Worm (Caenorhabditis elegans) whole organism, L3 larva: ENCODE data around the gene sup-37.

Experiments used
- ZK546.5 ChIP-seq: sonication (generic microtip); optimal IDR thresholded peaks from 2 replicates; lab custom pipeline; 2017; ENCODE audit warnings: missing biosample characterization, missing genetic modification characterization
- aly-2 ChIP-seq: fragments of 150-350 bp; optimal IDR thresholded peaks from 2 replicates; lab custom pipeline; 2014; ENCODE audit warnings: missing biosample characterization, missing genetic modification characterization
- ama-1 ChIP-seq: fragments of 150-350 bp; optimal IDR thresholded peaks from 2 replicates; lab custom pipeline; 2018
- ceh-28 ChIP-seq: fragments of 150-350 bp; optimal IDR thresholded peaks from 2 replicates; lab custom pipeline; 2014; ENCODE audit warnings: missing biosample characterization, missing genetic modification reagents, missing genetic modification characterization
- ceh-9 ChIP-seq: sonication (generic microtip); optimal IDR thresholded peaks from 2 replicates; lab custom pipeline; 2018; ENCODE audit warnings: missing biosample characterization, missing genetic modification characterization
- daf-12 ChIP-seq: fragments of 150-350 bp; optimal IDR thresholded peaks from 2 replicates; lab custom pipeline; 2014; ENCODE audit warnings: missing biosample characterization, missing genetic modification reagents, missing genetic modification characterization
- elt-2 ChIP-seq: sonication (generic microtip); optimal IDR thresholded peaks from 2 replicates; lab custom pipeline; 2016; ENCODE audit warnings: missing genetic modification reagents, mild to moderate bottlenecking, missing genetic modification characterization, missing compliant biosample characterization
- eor-1 ChIP-seq, 2 experiments: fragments of 150-350 bp; optimal IDR thresholded peaks; 2 replicates each; lab custom pipeline; 2014 to 2018; ENCODE audit warnings: missing biosample characterization in 2 of 2, missing genetic modification characterization in 2 of 2
- fkh-2 ChIP-seq: fragments of 150-350 bp; optimal IDR thresholded peaks from 2 replicates; lab custom pipeline; 2014; ENCODE audit warnings: missing biosample characterization, missing genetic modification reagents, missing genetic modification characterization
- hmg-11 ChIP-seq: sonication (generic microtip); optimal IDR thresholded peaks from 2 replicates; lab custom pipeline; 2016; ENCODE audit warnings: missing genetic modification characterization, missing compliant biosample characterization
- jun-1 ChIP-seq: fragments of 150-350 bp; optimal IDR thresholded peaks from 2 replicates; lab custom pipeline; 2014; ENCODE audit warnings: missing biosample characterization, missing genetic modification reagents, missing genetic modification characterization
- lin-15B ChIP-seq: fragments of 150-350 bp; optimal IDR thresholded peaks from 2 replicates; lab custom pipeline; 2014; ENCODE audit warnings: missing biosample characterization, missing genetic modification characterization
- lin-39 ChIP-seq: fragments of 150-350 bp; optimal IDR thresholded peaks from 2 replicates; lab custom pipeline; 2018; ENCODE audit warnings: missing biosample characterization, missing genetic modification reagents, missing genetic modification characterization
- lsy-12 ChIP-seq: sonication (generic microtip); optimal IDR thresholded peaks from 2 replicates; lab custom pipeline; 2016; ENCODE audit warnings: mild to moderate bottlenecking, missing genetic modification characterization, missing compliant biosample characterization
- mml-1 ChIP-seq: fragments of 150-350 bp; sonication (generic microtip); optimal IDR thresholded peaks from 3 replicates; lab custom pipeline; 2014; ENCODE audit warnings: missing biosample characterization, missing genetic modification characterization
- nfya-1 ChIP-seq: sonication (generic microtip); optimal IDR thresholded peaks from 2 replicates; lab custom pipeline; 2017; ENCODE audit warnings: missing genetic modification characterization, mild to moderate bottlenecking, missing compliant biosample characterization, antibody characterized with exemption, moderate library complexity; ENCODE audit not compliant: insufficient read depth
- nhr-28 ChIP-seq: fragments of 150-350 bp; optimal IDR thresholded peaks from 2 replicates; lab custom pipeline; 2014; ENCODE audit warnings: missing biosample characterization, missing genetic modification characterization
- nhr-43 ChIP-seq: sonication (generic microtip); optimal IDR thresholded peaks from 2 replicates; lab custom pipeline; 2016; ENCODE audit warnings: mild to moderate bottlenecking, missing genetic modification characterization, missing compliant biosample characterization; ENCODE audit not compliant: poor library complexity, severe bottlenecking
- nhr-76 ChIP-seq: fragments of 150-350 bp; sonication (generic microtip); optimal IDR thresholded peaks from 5 replicates; lab custom pipeline; 2014; ENCODE audit warnings: missing biosample characterization, missing genetic modification characterization
- nhr-77 ChIP-seq: fragments of 150-350 bp; optimal IDR thresholded peaks from 2 replicates; lab custom pipeline; 2014; ENCODE audit warnings: missing biosample characterization, missing genetic modification characterization
- pha-4 ChIP-seq: fragments of 150-350 bp; optimal IDR thresholded peaks from 2 replicates; lab custom pipeline; 2014; ENCODE audit warnings: missing biosample characterization, missing genetic modification reagents, missing genetic modification characterization
- pqm-1 ChIP-seq: fragments of 150-350 bp; optimal IDR thresholded peaks from 2 replicates; lab custom pipeline; 2017; ENCODE audit warnings: missing biosample characterization, missing genetic modification characterization, inconsistent platforms
- sea-2 ChIP-seq: fragments of 150-350 bp; sonication (generic microtip); optimal IDR thresholded peaks from 4 replicates; lab custom pipeline; 2014; ENCODE audit warnings: missing biosample characterization, missing genetic modification reagents, missing genetic modification characterization
- skn-1 ChIP-seq: fragments of 150-350 bp; optimal IDR thresholded peaks from 2 replicates; lab custom pipeline; 2014; ENCODE audit warnings: missing biosample characterization, missing genetic modification characterization
- snpc-4 ChIP-seq: fragments of 150-350 bp; optimal IDR thresholded peaks from 2 replicates; lab custom pipeline; 2014; ENCODE audit warnings: missing biosample characterization, missing genetic modification characterization
- tbx-2 ChIP-seq: sonication (generic microtip); optimal IDR thresholded peaks from 2 replicates; lab custom pipeline; 2016; ENCODE audit warnings: mild to moderate bottlenecking, missing genetic modification characterization, missing compliant biosample characterization
- unc-62 ChIP-seq: fragments of 150-350 bp; sonication (generic microtip); optimal IDR thresholded peaks from 4 replicates; lab custom pipeline; 2014; ENCODE audit warnings: missing biosample characterization, missing genetic modification reagents, missing genetic modification characterization
- zag-1 ChIP-seq: fragments of 150-350 bp; optimal IDR thresholded peaks from 2 replicates; lab custom pipeline; 2014; ENCODE audit warnings: missing biosample characterization, missing genetic modification characterization
- ztf-11 ChIP-seq: fragments of 150-350 bp; optimal IDR thresholded peaks from 2 replicates; lab custom pipeline; 2014; ENCODE audit warnings: missing biosample characterization, missing genetic modification characterization
- ztf-4 ChIP-seq: fragments of 150-350 bp; optimal IDR thresholded peaks from 2 replicates; lab custom pipeline; 2014; ENCODE audit warnings: missing biosample characterization, missing genetic modification characterization

Gene sup-37

DNA sequence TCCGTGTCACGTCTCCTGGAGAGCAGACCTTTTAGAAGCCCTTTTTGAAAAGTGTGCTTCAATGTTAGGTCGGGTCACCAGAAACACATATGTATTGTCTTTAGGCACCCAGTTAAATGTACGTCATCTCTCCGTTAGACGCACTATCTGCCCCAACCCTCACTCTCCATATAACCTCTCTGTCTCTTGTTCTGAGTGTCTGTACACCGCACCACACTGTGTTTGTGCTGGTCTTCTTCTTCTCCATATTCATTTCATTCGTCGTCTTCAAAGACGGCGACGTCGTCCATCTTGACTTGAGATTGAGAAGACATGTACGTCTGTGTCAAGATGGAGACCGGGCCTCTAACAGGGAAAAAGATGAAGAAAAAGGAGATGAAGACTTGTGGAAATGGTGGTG lies 4.2 kb upstream of the sup-37 start:
- peak; percentile 6 for TF ChIP-seq pha-4 (tag; lab: Kevin White, UChicago)
- TF ChIP-seq lsy-12 = no peak

DNA sequence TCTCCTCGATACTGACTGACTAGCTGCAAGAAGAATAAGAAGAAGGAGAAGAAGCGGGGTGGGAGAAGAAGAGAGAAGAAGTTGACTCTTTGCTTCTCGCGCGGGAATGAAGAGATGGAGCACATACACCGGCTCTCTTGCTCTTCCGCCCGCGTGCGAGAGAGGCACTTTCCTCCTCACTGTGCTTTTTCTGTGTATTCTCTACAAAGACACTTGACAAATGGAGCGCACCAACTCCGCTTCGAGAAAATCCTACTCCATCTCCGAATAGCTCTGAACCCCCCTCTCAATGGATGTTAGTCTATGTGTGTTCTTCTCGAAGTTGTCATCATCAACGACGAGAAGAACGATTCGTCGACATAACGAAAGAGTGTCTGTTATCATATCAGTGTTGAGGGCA lies 1.9 kb upstream of the sup-37 start:
- TF ChIP-seq pha-4 (tag; lab: Kevin White, UChicago) = peak; percentile 46
- peak; percentile 34 for TF ChIP-seq elt-2
- TF ChIP-seq mml-1 = no peak
- TF ChIP-seq ceh-28 (tag; lab: Kevin White, UChicago) = no peak

DNA sequence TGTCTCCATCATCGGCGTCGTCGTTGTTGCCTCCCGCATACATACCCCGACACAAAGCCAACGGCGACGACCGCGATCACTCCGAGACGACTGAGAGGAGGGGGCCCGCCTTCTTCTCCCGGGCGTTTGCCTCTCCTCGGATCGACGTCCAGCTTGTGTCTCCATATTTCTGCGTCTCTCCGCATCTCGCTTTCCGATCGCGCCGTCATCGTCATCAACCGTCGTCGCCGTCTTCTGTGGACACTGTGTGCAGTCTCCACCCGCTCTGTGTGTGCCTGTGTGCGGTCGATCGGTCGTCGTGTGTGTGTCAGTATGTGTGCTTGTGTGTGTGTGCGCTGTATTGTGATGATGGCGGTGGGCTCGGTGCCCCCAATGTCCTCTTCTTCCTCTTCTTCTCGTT lies 819 bp upstream of the sup-37 start:
- TF ChIP-seq ceh-9 (tag; lab: Kevin White, UChicago) (no peak), nhr-43 (tag; lab: Kevin White, UChicago) (no peak), lin-39 (tag; lab: Kevin White, UChicago) (peak; percentile 34), elt-2 (peak; percentile 52), hmg-11 (tag; lab: Kevin White, UChicago) (peak; percentile 51), nhr-76 (tag; lab: Kevin White, UChicago) (no peak), ztf-11 (tag; lab: Kevin White, UChicago) (no peak), pha-4 (tag; lab: Kevin White, UChicago) (peak; percentile 31), lin-15B (tag; lab: Kevin White, UChicago) (peak; percentile 10), nfya-1 (peak; percentile 12)

DNA sequence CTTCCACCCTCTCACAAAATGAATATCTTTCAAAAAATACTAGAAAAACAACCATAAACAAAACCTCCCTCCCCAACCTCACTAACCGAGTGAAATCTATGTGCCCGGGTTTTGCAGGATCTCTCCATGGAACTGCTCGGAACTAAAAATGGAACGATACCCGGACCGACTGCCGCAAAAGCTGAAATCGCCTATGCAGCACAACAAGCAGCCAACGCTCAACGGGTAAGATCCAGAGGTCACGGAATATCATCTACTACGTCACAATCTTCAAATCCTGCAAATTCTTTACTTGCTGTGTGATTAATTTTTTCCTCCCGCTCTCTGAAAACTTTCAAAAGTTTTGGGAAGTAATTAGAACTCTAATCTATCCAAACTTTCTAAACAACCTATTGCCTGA lies 3.0 kb downstream of the sup-37 start:
- TF ChIP-seq ztf-4 (tag; lab: Kevin White, UChicago) (no peak), tbx-2 (no peak), snpc-4 (no peak), skn-1 (tag; lab: Kevin White, UChicago) (no peak), jun-1 (tag; lab: Kevin White, UChicago) (no peak), eor-1 (tag; optimal IDR thresholded peaks at IDR 0.05; lab: Kevin White, UChicago) (no peak), nfya-1 (no peak), zag-1 (tag; lab: Kevin White, UChicago) (no peak), fkh-2 (tag; lab: Kevin White, UChicago) (no peak), nhr-28 (tag; lab: Kevin White, UChicago) (no peak), unc-62 (no peak), aly-2 (tag; lab: Kevin White, UChicago) (no peak), sea-2 (GFP tag; lab: Kevin White, UChicago) (no peak), ZK546.5 (tag; lab: Kevin White, UChicago) (no peak)

DNA sequence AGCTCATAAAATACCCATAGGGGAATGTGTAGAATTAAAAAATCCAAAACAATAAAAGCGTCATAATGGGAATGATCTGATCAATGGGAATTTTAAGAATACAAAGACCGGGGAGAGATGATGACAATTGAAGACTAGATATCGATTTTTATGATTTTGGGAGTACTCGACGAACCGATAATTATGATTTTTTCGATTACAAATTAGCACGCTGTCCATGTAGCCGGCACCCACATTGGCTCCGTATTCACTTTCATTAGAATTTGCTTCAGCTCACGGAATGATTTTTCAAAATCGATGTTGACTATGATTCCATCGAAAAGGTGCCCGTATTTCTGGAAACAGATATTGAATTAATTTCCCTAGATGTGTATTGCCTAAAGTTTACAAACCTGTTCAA lies 6.5 kb downstream of the sup-37 start:
- TF ChIP-seq skn-1 (tag; lab: Kevin White, UChicago) (no peak), ama-1 (lab: Kevin White, UChicago) (no peak), daf-12 (tag; lab: Kevin White, UChicago) (no peak)

DNA sequence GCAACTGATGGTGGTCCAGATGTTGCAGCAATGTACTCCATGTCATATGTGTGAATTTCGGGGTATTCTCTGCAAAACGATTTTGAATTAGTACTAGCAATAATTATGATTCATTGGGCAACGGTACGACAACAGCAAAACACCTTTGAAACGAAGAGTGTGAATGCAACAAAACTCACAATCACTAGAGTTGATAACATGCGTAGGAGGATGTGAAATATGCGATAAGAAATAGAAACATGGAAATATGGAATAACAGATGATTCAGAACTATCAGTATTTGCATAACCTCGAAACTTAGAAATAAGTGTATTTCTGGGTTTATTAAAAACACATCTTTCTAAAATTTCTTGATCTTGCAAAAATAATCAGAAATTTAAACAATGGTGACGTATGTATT lies 9.2 kb downstream of the sup-37 start:
- TF ChIP-seq elt-2 = peak; percentile 53
- peak; percentile 86 for TF ChIP-seq pqm-1 (tag; lab: Kevin White, UChicago)
- TF ChIP-seq ztf-4 (tag; lab: Kevin White, UChicago) = no peak

DNA sequence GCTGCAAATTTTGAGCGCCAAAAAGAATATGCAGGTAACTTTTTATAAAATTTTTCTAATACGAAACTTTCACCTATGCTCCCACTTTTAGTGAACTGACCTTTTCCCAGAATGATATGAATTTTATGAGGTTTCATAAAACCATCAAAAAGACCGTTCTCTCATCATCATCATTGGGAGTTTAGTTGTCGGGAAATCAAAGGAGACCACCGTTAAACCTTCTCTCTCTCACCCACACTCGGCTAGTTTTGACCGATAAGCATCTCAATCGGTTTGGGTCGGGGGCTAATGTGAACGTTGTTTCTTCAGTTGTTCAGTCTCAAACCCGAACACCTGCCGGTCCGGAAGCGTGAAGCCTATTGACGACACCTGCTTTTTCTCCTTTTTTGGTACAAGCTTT lies 9.9 kb downstream of the sup-37 start:
- TF ChIP-seq nhr-77 (no peak), elt-2 (peak; percentile 25)
- TF ChIP-seq, all 47 proteins: peak for 1

DNA sequence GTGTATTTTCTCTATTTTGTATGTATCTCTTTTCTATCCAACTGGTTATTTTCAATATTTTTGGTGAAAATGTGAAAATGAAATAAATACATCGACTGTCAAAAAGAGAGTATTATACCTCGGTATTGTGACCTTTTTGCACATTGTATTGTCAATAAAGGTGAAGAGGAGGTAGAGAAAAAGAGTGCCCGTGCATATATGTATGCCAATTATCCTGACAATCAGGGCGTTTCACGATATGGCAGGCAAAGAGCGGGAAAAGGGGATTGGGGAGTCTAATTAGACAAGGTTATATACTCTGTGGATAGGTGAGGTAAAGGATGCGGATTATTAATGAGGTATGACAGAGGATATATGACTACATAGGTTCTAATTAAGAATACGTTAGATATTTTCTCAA lies 10.5 kb downstream of the sup-37 start:
- TF ChIP-seq mml-1 = no peak
- TF ChIP-seq pha-4 (tag; lab: Kevin White, UChicago) = peak; percentile 44
